Fruit fly (Drosophila melanogaster) whole organism, embryonic: Measurements from ENCODE around the gene CG11892.
A peak's percentile ranks its signal among the peaks of the same experiment; 100 is the strongest.

Experiments used
- Atf3 ChIP-seq: fragments of 200-800 bp; sonication (Bioruptor generic); optimal IDR thresholded peaks from 3 replicates; lab custom pipeline; 2016; ENCODE audit warnings: missing biosample characterization, missing genetic modification characterization
- Blimp-1 ChIP-seq: fragments of 200-800 bp; sonication (Bioruptor generic); optimal IDR thresholded peaks from 3 replicates; lab custom pipeline; 2018; ENCODE audit warnings: missing biosample characterization, missing genetic modification characterization, mild to moderate bottlenecking, moderate library complexity, missing genetic modification reagents
- CG10209 ChIP-seq: fragments of 200-800 bp; sonication (Bioruptor generic); optimal IDR thresholded peaks from 3 replicates; lab custom pipeline; 2017; ENCODE audit warnings: missing biosample characterization, mild to moderate bottlenecking, missing genetic modification characterization, missing genetic modification reagents
- CG11504 ChIP-seq: fragments of 200-800 bp; sonication (Bioruptor generic); optimal IDR thresholded peaks from 3 replicates; lab custom pipeline; 2019; ENCODE audit warnings: missing biosample characterization, mild to moderate bottlenecking, missing genetic modification characterization, moderate library complexity
- CG13296 ChIP-seq: fragments of 200-800 bp; sonication (Bioruptor generic); optimal IDR thresholded peaks from 3 replicates; lab custom pipeline; 2018; ENCODE audit warnings: missing biosample characterization, mild to moderate bottlenecking, missing genetic modification characterization
- CG13624 ChIP-seq: fragments of 200-800 bp; sonication (Bioruptor generic); optimal IDR thresholded peaks from 2 replicates; lab custom pipeline; 2016; ENCODE audit warnings: missing biosample characterization, missing genetic modification characterization
- CG14014 ChIP-seq: fragments of 200-800 bp; sonication (Bioruptor generic); IDR thresholded peaks from 2 replicates; pipeline ENCODE4 v1.3.6; 2022; ENCODE audit warnings: missing biosample characterization, missing genetic modification characterization
- CG14441 ChIP-seq: fragments of 200-800 bp; sonication (Bioruptor generic); IDR thresholded peaks from 2 replicates; pipeline ENCODE4 v1.3.6; 2022; ENCODE audit warnings: missing biosample characterization, missing genetic modification characterization
- CG15479 ChIP-seq: fragments of 200-800 bp; sonication (Bioruptor generic); optimal IDR thresholded peaks from 3 replicates; lab custom pipeline; 2019; ENCODE audit warnings: missing biosample characterization, mild to moderate bottlenecking, missing genetic modification characterization, moderate library complexity
- CG16779 ChIP-seq: fragments of 200-800 bp; sonication (Bioruptor generic); IDR thresholded peaks from 2 replicates; pipeline ENCODE4 v1.3.6; 2022; ENCODE audit warnings: missing biosample characterization, missing genetic modification characterization
- CG17328 ChIP-seq: fragments of 200-800 bp; sonication (Bioruptor generic); IDR thresholded peaks from 2 replicates; pipeline ENCODE4 v1.3.6; 2022; ENCODE audit warnings: missing biosample characterization, missing genetic modification characterization
- CG2199 ChIP-seq: fragments of 200-800 bp; sonication (Bioruptor generic); IDR thresholded peaks from 3 replicates; pipeline ENCODE4 v1.3.6; 2022; ENCODE audit warnings: missing biosample characterization, missing genetic modification characterization
- CG2712 ChIP-seq: fragments of 200-800 bp; optimal IDR thresholded peaks from 3 replicates; lab custom pipeline; 2019; ENCODE audit warnings: missing biosample characterization, mild to moderate bottlenecking, missing genetic modification characterization, moderate library complexity
- CG31441 ChIP-seq: fragments of 200-800 bp; sonication (Bioruptor generic); IDR thresholded peaks from 2 replicates; pipeline ENCODE4 v1.3.6; 2022; ENCODE audit warnings: missing biosample characterization, missing genetic modification characterization
- CG34224 ChIP-seq: fragments of 200-800 bp; sonication (Bioruptor generic); IDR thresholded peaks from 3 replicates; pipeline ENCODE4 v1.3.6; 2022; ENCODE audit warnings: missing biosample characterization, missing genetic modification characterization; ENCODE audit not compliant: partially characterized antibody
- CG6765 ChIP-seq: fragments of 200-800 bp; sonication (Bioruptor generic); optimal IDR thresholded peaks from 3 replicates; lab custom pipeline; 2017; ENCODE audit warnings: missing biosample characterization, mild to moderate bottlenecking, missing genetic modification characterization
- CG7745 ChIP-seq: fragments of 200-800 bp; sonication (Bioruptor generic); optimal IDR thresholded peaks from 2 replicates; lab custom pipeline; 2018; ENCODE audit warnings: missing biosample characterization, mild to moderate bottlenecking, missing genetic modification characterization, moderate library complexity
- CG7839 ChIP-seq: fragments of 200-800 bp; sonication (Bioruptor generic); optimal IDR thresholded peaks from 3 replicates; lab custom pipeline; 2018; ENCODE audit warnings: missing biosample characterization, mild to moderate bottlenecking, missing genetic modification characterization, moderate library complexity
- CG8281 ChIP-seq: fragments of 200-800 bp; sonication (Bioruptor generic); optimal IDR thresholded peaks from 2 replicates; lab custom pipeline; 2018; ENCODE audit warnings: missing biosample characterization, mild to moderate bottlenecking, missing genetic modification characterization, moderate library complexity
- Chrac-16 ChIP-seq: fragments of 200-800 bp; sonication (Bioruptor generic); optimal IDR thresholded peaks from 3 replicates; lab custom pipeline; 2016; ENCODE audit warnings: missing biosample characterization, missing genetic modification characterization
- CrebB ChIP-seq: fragments of 200-800 bp; sonication (Bioruptor generic); optimal IDR thresholded peaks from 3 replicates; lab custom pipeline; 2018; ENCODE audit warnings: missing biosample characterization, mild to moderate bottlenecking, missing genetic modification characterization
- D19A ChIP-seq: fragments of 200-800 bp; optimal IDR thresholded peaks from 3 replicates; lab custom pipeline; 2019; ENCODE audit warnings: missing biosample characterization, mild to moderate bottlenecking, missing genetic modification characterization, moderate library complexity
- Deaf1 ChIP-seq: fragments of 200-800 bp; optimal IDR thresholded peaks from 3 replicates; lab custom pipeline; 2019; ENCODE audit warnings: missing biosample characterization, mild to moderate bottlenecking, missing genetic modification characterization, moderate library complexity
- E2f2 ChIP-seq: fragments of 200-800 bp; sonication (Bioruptor generic); IDR thresholded peaks from 2 replicates; pipeline ENCODE4 v1.3.6; 2022; ENCODE audit warnings: missing biosample characterization, missing genetic modification characterization
- Eip74EF ChIP-seq, 2 experiments: fragments of 200-800 bp in 1 of 2; fragments of >200 bp in 1 of 2; sonication (Bioruptor generic) in 1 of 2; optimal IDR thresholded peaks; 2 replicates each; lab custom pipeline; 2017 to 2019; ENCODE audit warnings: missing biosample characterization in 2 of 2, missing genetic modification characterization in 2 of 2, mild to moderate bottlenecking in 1 of 2, moderate library complexity in 1 of 2
- GATAe ChIP-seq: fragments of 200-800 bp; sonication (Bioruptor generic); conservative IDR thresholded peaks from 2 replicates; pipeline ENCODE4 v1.3.6; 2022; ENCODE audit warnings: missing biosample characterization, missing genetic modification characterization
- Gsc ChIP-seq: fragments of 200-800 bp; sonication (Bioruptor generic); IDR thresholded peaks from 2 replicates; pipeline ENCODE4 v1.3.6; 2022; ENCODE audit warnings: missing biosample characterization, missing genetic modification characterization
- HmgD ChIP-seq: fragments of 200-800 bp; sonication (Bioruptor generic); optimal IDR thresholded peaks from 3 replicates; lab custom pipeline; 2016; ENCODE audit warnings: missing biosample characterization, missing genetic modification characterization
- Hr78 ChIP-seq, 2 experiments: fragments of 200-800 bp in 1 of 2; fragments of >200 bp in 1 of 2; sonication (Bioruptor generic) in 1 of 2; optimal IDR thresholded peaks; 2 replicates each; lab custom pipeline; 2017 to 2019; ENCODE audit warnings: missing biosample characterization in 2 of 2, missing genetic modification characterization in 2 of 2, mild to moderate bottlenecking in 1 of 2, moderate library complexity in 1 of 2
- Jarid2 ChIP-seq: fragments of 200-800 bp; sonication (Bioruptor generic); optimal IDR thresholded peaks from 3 replicates; lab custom pipeline; 2017; ENCODE audit warnings: mild to moderate bottlenecking, missing biosample characterization, missing genetic modification reagents, missing genetic modification characterization
- Mrtf ChIP-seq: fragments of 200-800 bp; sonication (Bioruptor generic); IDR thresholded peaks from 3 replicates; pipeline ENCODE4 v1.3.6; 2022; ENCODE audit warnings: missing biosample characterization, missing genetic modification characterization
- Nf-YC ChIP-seq: fragments of 200-800 bp; optimal IDR thresholded peaks from 3 replicates; lab custom pipeline; 2019; ENCODE audit warnings: missing biosample characterization, mild to moderate bottlenecking, missing genetic modification characterization, moderate library complexity
- Oli ChIP-seq: fragments of 200-800 bp; sonication (Bioruptor generic); optimal IDR thresholded peaks from 2 replicates; lab custom pipeline; 2018; ENCODE audit warnings: missing biosample characterization, mild to moderate bottlenecking, missing genetic modification characterization, moderate library complexity
- PHDP ChIP-seq: fragments of 200-800 bp; sonication (Bioruptor generic); optimal IDR thresholded peaks from 3 replicates; lab custom pipeline; 2018; ENCODE audit warnings: missing biosample characterization, mild to moderate bottlenecking, missing genetic modification characterization, moderate library complexity
- ac ChIP-seq: fragments of 200-800 bp; sonication (Bioruptor generic); optimal IDR thresholded peaks from 3 replicates; lab custom pipeline; 2017; ENCODE audit warnings: missing biosample characterization, mild to moderate bottlenecking, missing genetic modification characterization
- amos ChIP-seq: fragments of 200-800 bp; sonication (Bioruptor generic); IDR thresholded peaks from 2 replicates; pipeline ENCODE4 v1.3.6; 2022; ENCODE audit warnings: missing biosample characterization, missing genetic modification characterization; ENCODE audit not compliant: partially characterized antibody
- aop ChIP-seq: fragments of 200-800 bp; sonication (Bioruptor generic); IDR thresholded peaks from 2 replicates; pipeline ENCODE4 v1.3.6; 2022; ENCODE audit warnings: missing biosample characterization, missing genetic modification characterization
- ara ChIP-seq: fragments of 200-800 bp; sonication (Bioruptor generic); IDR thresholded peaks from 2 replicates; pipeline ENCODE4 v1.3.6; 2022; ENCODE audit warnings: missing biosample characterization, missing genetic modification characterization
- da ChIP-seq: fragments of 200-800 bp; sonication (Bioruptor generic); optimal IDR thresholded peaks from 2 replicates; lab custom pipeline; 2016; ENCODE audit warnings: missing biosample characterization, missing genetic modification characterization
- gce ChIP-seq: fragments of 200-800 bp; sonication (Bioruptor generic); IDR thresholded peaks from 3 replicates; pipeline ENCODE4 v1.3.6; 2022; ENCODE audit warnings: missing biosample characterization, missing genetic modification characterization
- gcm ChIP-seq: fragments of 200-800 bp; sonication (Bioruptor generic); optimal IDR thresholded peaks from 2 replicates; lab custom pipeline; 2019; ENCODE audit warnings: missing biosample characterization, mild to moderate bottlenecking, missing genetic modification characterization, moderate library complexity
- gsb-n ChIP-seq: fragments of 200-800 bp; sonication (Bioruptor generic); optimal IDR thresholded peaks from 3 replicates; lab custom pipeline; 2018; ENCODE audit warnings: missing biosample characterization, mild to moderate bottlenecking, missing genetic modification characterization
- ind ChIP-seq: fragments of 200-800 bp; sonication (Bioruptor generic); optimal IDR thresholded peaks from 3 replicates; lab custom pipeline; 2016; ENCODE audit warnings: missing biosample characterization, missing genetic modification characterization
- nau ChIP-seq: fragments of 200-800 bp; sonication (Bioruptor generic); optimal IDR thresholded peaks from 3 replicates; lab custom pipeline; 2017; ENCODE audit warnings: missing biosample characterization, mild to moderate bottlenecking, missing genetic modification characterization, missing genetic modification reagents
- peb ChIP-seq: fragments of 200-800 bp; sonication (Bioruptor generic); IDR thresholded peaks from 2 replicates; pipeline ENCODE4 v1.3.6; 2022; ENCODE audit warnings: missing biosample characterization, missing genetic modification characterization
- scrt ChIP-seq: fragments of 200-800 bp; sonication (Bioruptor generic); optimal IDR thresholded peaks from 2 replicates; lab custom pipeline; 2018; ENCODE audit warnings: missing biosample characterization, mild to moderate bottlenecking, missing genetic modification characterization, moderate library complexity
- sima ChIP-seq: fragments of 200-800 bp; sonication (Bioruptor generic); optimal IDR thresholded peaks from 2 replicates; lab custom pipeline; 2016; ENCODE audit warnings: missing biosample characterization, missing genetic modification characterization
- slbo ChIP-seq: fragments of 200-800 bp; sonication (Bioruptor generic); IDR thresholded peaks from 2 replicates; pipeline ENCODE4 v1.3.6; 2022; ENCODE audit warnings: missing biosample characterization, missing genetic modification characterization
- twi ChIP-seq: fragments of 200-800 bp; optimal IDR thresholded peaks from 2 replicates; lab custom pipeline; 2019; ENCODE audit warnings: missing biosample characterization, mild to moderate bottlenecking, missing genetic modification characterization, moderate library complexity

Gene CG11892

dm6 chr3R:25258628-25259240 lies 22.6 kb upstream of the CG11892 start, which contains the start of gene CG11857 (continued):
- peak; percentile 76 for TF ChIP-seq CG7745 (tag; lab: Kevin White, UChicago)
- peak; percentile 79 for TF ChIP-seq Deaf1 (tag; lab: Kevin White, UChicago)
- peak; percentile 96 for TF ChIP-seq gce (GFP tag; lab: Robert Waterston, UW)
- TF ChIP-seq Oli (tag; lab: Kevin White, UChicago) = peak; percentile 96
- peak; percentile 99 for TF ChIP-seq ind (GFP tag; lab: Kevin White, UChicago)
- peak; percentile 30 for TF ChIP-seq CG15479 (GFP tag; lab: Kevin White, UChicago)
- TF ChIP-seq E2f2 (GFP tag; lab: Robert Waterston, UW) = peak; percentile 90
- peak; percentile 99 for TF ChIP-seq CG14441 (GFP tag; lab: Robert Waterston, UW)
- TF ChIP-seq Nf-YC = peak; percentile 87
- peak; percentile 96 for TF ChIP-seq CrebB (tag; lab: Kevin White, UChicago)
- TF ChIP-seq CG13624 (GFP tag; lab: Kevin White, UChicago) = peak; percentile 99
- TF ChIP-seq D19A (tag; lab: Kevin White, UChicago) = peak; percentile 92
- peak; percentile 94 for TF ChIP-seq CG16779 (GFP tag; lab: Robert Waterston, UW)
- peak; percentile 95 for TF ChIP-seq HmgD (GFP tag; lab: Kevin White, UChicago)
- TF ChIP-seq CG2712 (tag; lab: Kevin White, UChicago) = peak; percentile 98
- no peak for TF ChIP-seq Hr78 (GFP tag; optimal IDR thresholded peaks at IDR 0.05; lab: Kevin White, UChicago)
- peak; percentile 95 for TF ChIP-seq Blimp-1
- TF ChIP-seq CG7839 = peak; percentile 98
- peak; percentile 95 for TF ChIP-seq gsb-n (tag; lab: Kevin White, UChicago)
- peak; percentile 99 for TF ChIP-seq Chrac-16 (GFP tag; lab: Kevin White, UChicago)
- peak; percentile 98 for TF ChIP-seq amos
- no peak for TF ChIP-seq nau
- TF ChIP-seq CG31441 (GFP tag; lab: Robert Waterston, UW) = peak; percentile 96
- TF ChIP-seq aop (GFP tag; lab: Robert Waterston, UW) = peak; percentile 96
- TF ChIP-seq ara (GFP tag; lab: Robert Waterston, UW) = peak; percentile 98
- peak; percentile 97 for TF ChIP-seq GATAe (GFP tag; lab: Robert Waterston, UW)
- TF ChIP-seq gcm (GFP tag; lab: Kevin White, UChicago) = peak; percentile 94
- peak; percentile 90 for TF ChIP-seq CG8281
- TF ChIP-seq sima (GFP tag; lab: Kevin White, UChicago) = peak; percentile 90
- peak; percentile 97 for TF ChIP-seq PHDP (tag; lab: Kevin White, UChicago)
- TF ChIP-seq scrt (GFP tag; lab: Kevin White, UChicago) = peak; percentile 87
- peak; percentile 99 for TF ChIP-seq CG17328 (GFP tag; lab: Robert Waterston, UW)
- TF ChIP-seq CG13296 = peak; percentile 93
- TF ChIP-seq ac (GFP tag; lab: Kevin White, UChicago) = peak; percentile 89
- TF ChIP-seq CG14014 = peak; percentile 99
- TF ChIP-seq Mrtf (GFP tag; lab: Robert Waterston, UW) = peak; percentile 99
- peak; percentile 96 for TF ChIP-seq Gsc (GFP tag; lab: Robert Waterston, UW)
- TF ChIP-seq CG6765 (GFP tag; lab: Kevin White, UChicago) = peak; percentile 87
- TF ChIP-seq Atf3 (GFP tag; lab: Kevin White, UChicago) = peak; percentile 98
- peak; percentile 84 for TF ChIP-seq Jarid2 (GFP tag; lab: Kevin White, UChicago)
- TF ChIP-seq Eip74EF (GFP tag; optimal IDR thresholded peaks at IDR 0.05; lab: Kevin White, UChicago) = peak in 1 of 2 experiments; percentile 85
- peak; percentile 96 for TF ChIP-seq twi (tag; lab: Kevin White, UChicago)
- TF ChIP-seq slbo = peak; percentile 100
- TF ChIP-seq peb (GFP tag; lab: Robert Waterston, UW) = peak; percentile 98
- peak; percentile 95 for TF ChIP-seq da (GFP tag; lab: Kevin White, UChicago)
- peak; percentile 99 for TF ChIP-seq CG2199 (GFP tag; lab: Robert Waterston, UW)
- TF ChIP-seq CG11504 = peak; percentile 95
- peak; percentile 97 for TF ChIP-seq CG10209
- TF ChIP-seq CG34224 (GFP tag; lab: Robert Waterston, UW) = peak; percentile 100
